Worm (Caenorhabditis elegans): ENCODE data around the gene rol-6.

The rol-6 gene

ce11 chrII:8704413-8704874, 28.4 kb upstream of the rol-6 start, which contains the start of gene prx-5:
Gene prx-5 (plus strand): TSS chrII:8704824.
- TF ChIP-seq Y5F2A.4 (GFP tag; optimal IDR thresholded peaks at IDR 0.05), result no peak
- TF ChIP-seq nhr-28 (tag; optimal IDR thresholded peaks at IDR 0.05), result peak; percentile 77
- no peak for TF ChIP-seq unc-39 (tag; optimal IDR thresholded peaks at IDR 0.05)
- no peak for TF ChIP-seq F26F4.8 (GFP tag; conservative IDR thresholded peaks at IDR 0.05)
- TF ChIP-seq mdl-1 (tag; optimal IDR thresholded peaks at IDR 0.05), result no peak
- no peak for TF ChIP-seq sdz-12 (GFP tag; optimal IDR thresholded peaks at IDR 0.05)
- peak; percentile 32 for TF ChIP-seq dve-1 (tag; optimal IDR thresholded peaks at IDR 0.05; ENCODE audit: insufficient read depth)
- peak; percentile 10 for TF ChIP-seq T20F7.1 (GFP tag; optimal IDR thresholded peaks at IDR 0.05)
- TF ChIP-seq dmd-8 (GFP tag; IDR thresholded peaks at IDR 0.05), result no peak
- TF ChIP-seq ces-1 (GFP tag; optimal IDR thresholded peaks at IDR 0.05), result no peak
- peak; percentile 29; the same call in 1 of the 2 replicates for TF ChIP-seq dmd-6 (GFP tag; IDR thresholded peaks at IDR 0.05)
- TF ChIP-seq pqm-1 (tag; optimal IDR thresholded peaks at IDR 0.05), result peak; percentile 35

ce11 chrII:8707024-8707423, 25.8 kb upstream of the rol-6 start, which contains the start of gene cup-16:
Gene cup-16 (plus strand): TSS chrII:8707155.
- TF ChIP-seq lin-29 (GFP tag; IDR thresholded peaks at IDR 0.05) (no peak), unc-130 (GFP tag; optimal IDR thresholded peaks at IDR 0.05) (no peak), madf-9 (GFP tag; conservative IDR thresholded peaks at IDR 0.05) (no peak), lin-13 (GFP tag; optimal IDR thresholded peaks at IDR 0.05) (no peak), nhr-48 (tag; optimal IDR thresholded peaks at IDR 0.05) (no peak), unc-62 (GFP tag; optimal IDR thresholded peaks at IDR 0.05 in 1 of 2) (peak in 1 of 2 experiments; percentile 71), unc-62 (tag; optimal IDR thresholded peaks at IDR 0.05) (no peak), lin-39 (tag; optimal IDR thresholded peaks at IDR 0.05) (no peak), nhr-76 (tag; optimal IDR thresholded peaks at IDR 0.05) (no peak), lsy-2 (tag; optimal IDR thresholded peaks at IDR 0.05) (peak in 1 of 2 experiments; percentile 36), ztf-7 (tag; optimal IDR thresholded peaks at IDR 0.05) (no peak), ceh-82 (tag; optimal IDR thresholded peaks at IDR 0.05) (no peak), nhr-28 (tag; optimal IDR thresholded peaks at IDR 0.05) (no peak), F26F4.8 (GFP tag; conservative IDR thresholded peaks at IDR 0.05) (no peak), mdl-1 (tag; optimal IDR thresholded peaks at IDR 0.05) (no peak), T26A8.4 (GFP tag; IDR thresholded peaks at IDR 0.05) (no peak), nhr-77 (tag; optimal IDR thresholded peaks at IDR 0.05) (no peak), zfp-3 (GFP tag; conservative IDR thresholded peaks at IDR 0.05) (no peak), rbr-2 (tag; optimal IDR thresholded peaks at IDR 0.05) (no peak), saeg-2 (GFP tag; IDR thresholded peaks at IDR 0.05) (no peak), dmd-8 (GFP tag; IDR thresholded peaks at IDR 0.05) (no peak), tra-1 (GFP tag; IDR thresholded peaks at IDR 0.05) (no peak), zip-2 (tag; optimal IDR thresholded peaks at IDR 0.05) (no peak), hlh-30 (tag; optimal IDR thresholded peaks at IDR 0.05; ENCODE audit: insufficient read depth) (peak; percentile 74), zfp-2 (tag; optimal IDR thresholded peaks at IDR 0.05) (no peak), egl-43 (GFP tag; IDR thresholded peaks at IDR 0.05) (no peak), F44E2.7 (GFP tag; IDR thresholded peaks at IDR 0.05) (no peak), dmd-6 (GFP tag; IDR thresholded peaks at IDR 0.05) (no peak), lim-7 (GFP tag; IDR thresholded peaks at IDR 0.05) (no peak), daf-19 (GFP tag; conservative IDR thresholded peaks at IDR 0.05) (no peak), nhr-11 (tag; optimal IDR thresholded peaks at IDR 0.05) (peak; percentile 71), tag-97 (GFP tag; IDR thresholded peaks at IDR 0.05) (no peak), pqm-1 (tag; optimal IDR thresholded peaks at IDR 0.05) (no peak), cey-2 (tag; optimal IDR thresholded peaks at IDR 0.05; ENCODE audit: borderline replicate concordance, insufficient read depth) (no peak), dve-1 (tag; optimal IDR thresholded peaks at IDR 0.05; ENCODE audit: insufficient read depth) (no peak), skn-1 (tag; optimal IDR thresholded peaks at IDR 0.05) (no peak), nhr-237 (tag; optimal IDR thresholded peaks at IDR 0.05) (no peak), nhr-102 (tag; optimal IDR thresholded peaks at IDR 0.05) (no peak), aly-2 (tag; optimal IDR thresholded peaks at IDR 0.05) (no peak), mxl-2 (GFP tag; conservative IDR thresholded peaks at IDR 0.05) (no peak), gei-8 (GFP tag; optimal IDR thresholded peaks at IDR 0.05) (no peak), R02D3.7 (tag; optimal IDR thresholded peaks at IDR 0.05) (no peak), lir-3 (tag; optimal IDR thresholded peaks at IDR 0.05) (no peak), hlh-11 (tag; optimal IDR thresholded peaks at IDR 0.05) (peak; percentile 55), vab-7 (GFP tag; IDR thresholded peaks at IDR 0.05) (no peak)

Data from whole organism, L4 larva.